Worm (Caenorhabditis elegans) whole organism, L4/young adult: ENCODE results near the gene B0416.5.

Experiments
- dao-5 ChIP-seq: sonication (generic microtip); optimal IDR thresholded peaks from 2 replicates; lab custom pipeline; 2016; ENCODE audit warnings: missing genotype, missing genetic modification characterization, moderate library complexity, missing compliant biosample characterization
- him-1 ChIP-seq: sonication (generic microtip); optimal IDR thresholded peaks from 2 replicates; lab custom pipeline; 2016; ENCODE audit warnings: missing genotype, missing genetic modification reagents, missing genetic modification characterization, missing compliant biosample characterization

- TF ChIP-seq him-1 = no peak
- no peak for TF ChIP-seq dao-5 (tag; lab: Kevin White, UChicago)
Measured at ce11 chrX:9274574-9274973, 3.9 kb upstream of the B0416.5 start, which contains the start of gene B0416.10.
